Fruit fly (Drosophila melanogaster) whole organism, pupa: ENCODE results near the gene Peritrophin-A.

Source experiments
- CG10348 ChIP-seq: fragments of 200-800 bp; sonication (Bioruptor generic); IDR thresholded peaks from 2 replicates; pipeline ENCODE4 v1.3.6; 2022; ENCODE audit warnings: missing biosample characterization, missing genetic modification characterization
- CG14655 ChIP-seq: fragments of 200-800 bp; sonication (Bioruptor generic); optimal IDR thresholded peaks from 3 replicates; lab custom pipeline; 2017; ENCODE audit warnings: mild to moderate bottlenecking, missing biosample characterization, missing genetic modification reagents, missing genetic modification characterization
- CG9948 ChIP-seq: fragments of 200-800 bp; sonication (Bioruptor generic); optimal IDR thresholded peaks from 2 replicates; lab custom pipeline; 2018; ENCODE audit warnings: missing biosample characterization, mild to moderate bottlenecking, missing genetic modification characterization, moderate library complexity
- EcR ChIP-seq: fragments of 200-800 bp; sonication (Bioruptor generic); optimal IDR thresholded peaks from 3 replicates; lab custom pipeline; 2019; ENCODE audit warnings: missing biosample characterization, missing genetic modification characterization, mild to moderate bottlenecking, moderate library complexity, missing genetic modification reagents
- Pif1B ChIP-seq: fragments of 200-800 bp; sonication (Bioruptor generic); optimal IDR thresholded peaks from 3 replicates; lab custom pipeline; 2016; ENCODE audit warnings: missing biosample characterization, missing genetic modification characterization
- Snoo ChIP-seq: fragments of 200-800 bp; sonication (Bioruptor generic); optimal IDR thresholded peaks from 3 replicates; lab custom pipeline; 2017; ENCODE audit warnings: missing biosample characterization, mild to moderate bottlenecking, missing genetic modification characterization, inconsistent platforms

dm6 chrX:20235794-20236513 lies 8.5 kb upstream of the Peritrophin-A start, which contains the start of gene sw:
- TF ChIP-seq EcR (GFP tag; lab: Kevin White, UChicago) = no peak
- peak; percentile 30 for TF ChIP-seq CG9948
- TF ChIP-seq Snoo (tag; lab: Kevin White, UChicago) = peak; percentile 32
- TF ChIP-seq Pif1B = no peak
- TF ChIP-seq CG14655 (GFP tag; lab: Kevin White, UChicago) = no peak
- no peak for TF ChIP-seq CG10348 (GFP tag; lab: Robert Waterston, UW)
